Worm (Caenorhabditis elegans) whole organism, L2 larva: ENCODE results near the gene C14A11.6.
A peak's percentile ranks its signal among the peaks of the same experiment; 100 is the strongest.

Source experiments
- C34F6.9 ChIP-seq: fragments of 150-350 bp; optimal IDR thresholded peaks from 2 replicates; lab custom pipeline; 2014; ENCODE audit warnings: missing biosample characterization, missing genetic modification characterization
- R02D3.7 ChIP-seq: fragments of 150-350 bp; optimal IDR thresholded peaks from 2 replicates; lab custom pipeline; 2014; ENCODE audit warnings: missing biosample characterization, missing genetic modification characterization
- Y55F3AM.14 ChIP-seq: fragments of 200-800 bp; sonication (Bioruptor generic); optimal IDR thresholded peaks from 2 replicates; lab custom pipeline; 2018; ENCODE audit warnings: mild to moderate bottlenecking, missing genetic modification characterization, missing compliant biosample characterization
- ZK546.5 ChIP-seq: sonication (generic microtip); optimal IDR thresholded peaks from 2 replicates; lab custom pipeline; 2017; ENCODE audit warnings: missing biosample characterization, missing genetic modification characterization
- ceh-82 ChIP-seq: fragments of 150-350 bp; optimal IDR thresholded peaks from 2 replicates; lab custom pipeline; 2014; ENCODE audit warnings: missing biosample characterization, missing genetic modification characterization
- dmd-4 ChIP-seq: sonication (generic microtip); optimal IDR thresholded peaks from 2 replicates; lab custom pipeline; 2017; ENCODE audit warnings: missing biosample characterization, missing genetic modification characterization
- egl-27 ChIP-seq: sonication (generic microtip); optimal IDR thresholded peaks from 3 replicates; lab custom pipeline; 2017; ENCODE audit warnings: missing biosample characterization, missing genetic modification reagents, missing genetic modification characterization
- elt-3 ChIP-seq: sonication (generic microtip); optimal IDR thresholded peaks from 2 replicates; lab custom pipeline; 2017; ENCODE audit warnings: missing biosample characterization, missing genetic modification characterization
- fos-1 ChIP-seq: fragments of 150-350 bp; optimal IDR thresholded peaks from 2 replicates; lab custom pipeline; 2014; ENCODE audit warnings: missing biosample characterization, missing genetic modification characterization
- lin-11 ChIP-seq: fragments of 150-350 bp; sonication (generic microtip); optimal IDR thresholded peaks from 2 replicates; lab custom pipeline; 2014; ENCODE audit warnings: missing biosample characterization, missing genetic modification characterization, inconsistent platforms, mixed read lengths
- lin-13 ChIP-seq: fragments of 150-350 bp; optimal IDR thresholded peaks from 2 replicates; lab custom pipeline; 2014; ENCODE audit warnings: missing biosample characterization, missing genetic modification reagents, missing genetic modification characterization
- mab-5 ChIP-seq: fragments of 150-350 bp; optimal IDR thresholded peaks from 2 replicates; lab custom pipeline; 2014; ENCODE audit warnings: missing biosample characterization, missing genetic modification characterization
- nhr-10 ChIP-seq: sonication (generic microtip); optimal IDR thresholded peaks from 2 replicates; lab custom pipeline; 2017; ENCODE audit warnings: missing biosample characterization, missing genetic modification characterization
- nhr-11 ChIP-seq: fragments of 150-350 bp; optimal IDR thresholded peaks from 2 replicates; lab custom pipeline; 2014; ENCODE audit warnings: missing biosample characterization, missing genetic modification characterization
- nhr-12 ChIP-seq: fragments of 150-350 bp; optimal IDR thresholded peaks from 2 replicates; lab custom pipeline; 2014; ENCODE audit warnings: missing biosample characterization, missing genetic modification characterization
- nhr-129 ChIP-seq: fragments of 150-350 bp; optimal IDR thresholded peaks from 2 replicates; lab custom pipeline; 2014; ENCODE audit warnings: missing biosample characterization, missing genetic modification characterization
- nhr-23 ChIP-seq: fragments of 150-350 bp; optimal IDR thresholded peaks from 2 replicates; lab custom pipeline; 2014; ENCODE audit warnings: missing biosample characterization, missing genetic modification reagents, missing genetic modification characterization
- nhr-237 ChIP-seq: fragments of 150-350 bp; optimal IDR thresholded peaks from 2 replicates; lab custom pipeline; 2014; ENCODE audit warnings: missing biosample characterization, missing genetic modification characterization
- nhr-25 ChIP-seq: fragments of 150-350 bp; sonication (generic microtip); optimal IDR thresholded peaks from 3 replicates; lab custom pipeline; 2014; ENCODE audit warnings: missing biosample characterization, missing genetic modification characterization
- nhr-6 ChIP-seq: fragments of 150-350 bp; optimal IDR thresholded peaks from 2 replicates; lab custom pipeline; 2014; ENCODE audit warnings: missing biosample characterization, missing genetic modification characterization
- nhr-77 ChIP-seq: fragments of 150-350 bp; optimal IDR thresholded peaks from 2 replicates; lab custom pipeline; 2014; ENCODE audit warnings: missing biosample characterization, missing genetic modification characterization
- peb-1 ChIP-seq: fragments of 150-350 bp; optimal IDR thresholded peaks from 2 replicates; lab custom pipeline; 2014; ENCODE audit warnings: missing biosample characterization, missing genetic modification characterization
- sma-3 ChIP-seq: sonication (generic microtip); optimal IDR thresholded peaks from 2 replicates; lab custom pipeline; 2016; ENCODE audit warnings: missing genetic modification reagents, missing genetic modification characterization, missing compliant biosample characterization
- sma-9 ChIP-seq, 2 experiments: fragments of 150-350 bp in 1 of 2; sonication (generic microtip) in 1 of 2; optimal IDR thresholded peaks; 2 replicates each; lab custom pipeline; 2014 to 2016; ENCODE audit warnings: missing genetic modification characterization in 2 of 2, mild to moderate bottlenecking in 1 of 2, missing biosample characterization in 1 of 2, missing compliant biosample characterization in 1 of 2, missing genetic modification reagents in 1 of 2, moderate library complexity in 1 of 2
- snpc-4 ChIP-seq: fragments of 150-350 bp; optimal IDR thresholded peaks from 2 replicates; lab custom pipeline; 2014; ENCODE audit warnings: missing biosample characterization, missing genetic modification characterization
- unc-55 ChIP-seq: fragments of 150-350 bp; sonication (generic microtip); optimal IDR thresholded peaks from 3 replicates; lab custom pipeline; 2014; ENCODE audit warnings: missing biosample characterization, missing genetic modification reagents, missing genetic modification characterization
- zag-1 ChIP-seq: fragments of 150-350 bp; optimal IDR thresholded peaks from 2 replicates; lab custom pipeline; 2014; ENCODE audit warnings: missing biosample characterization, missing genetic modification characterization
- ztf-11 ChIP-seq: sonication (generic microtip); optimal IDR thresholded peaks from 2 replicates; lab custom pipeline; 2017; ENCODE audit warnings: missing biosample characterization, missing genetic modification characterization
- ztf-4 ChIP-seq: fragments of 150-350 bp; optimal IDR thresholded peaks from 2 replicates; lab custom pipeline; 2014; ENCODE audit warnings: missing biosample characterization, missing genetic modification characterization

The C14A11.6 gene

ce11 chrX:2840287-2840686, 26.3 kb upstream of the C14A11.6 start, which contains the start of gene Y71H10B.1:
Y71H10B.1 (minus strand) TSS chrX:2840292.
- TF ChIP-seq nhr-25 (tag; lab: Kevin White, UChicago) = peak; percentile 7
- TF ChIP-seq C34F6.9 (tag; lab: Kevin White, UChicago) = peak; percentile 21
- no peak for TF ChIP-seq snpc-4

ce11 chrX:2838619-2839018, 24.7 kb upstream of the C14A11.6 start:
- TF ChIP-seq fos-1 (peak; percentile 82), unc-55 (GFP tag; lab: Kevin White, UChicago) (no peak), sma-9 (GFP tag; optimal IDR thresholded peaks at IDR 0.05; lab: Kevin White, UChicago) (peak; percentile 23), sma-9 (tag; optimal IDR thresholded peaks at IDR 0.05; lab: Kevin White, UChicago) (no peak)

- TF ChIP-seq ztf-11 (tag; lab: Kevin White, UChicago) = no peak
- TF ChIP-seq, all 48 proteins: peak for 0
Observed at ce11 chrX:2837477-2837876, 23.5 kb upstream of the C14A11.6 start.

ce11 chrX:2836770-2837169, 22.8 kb upstream of the C14A11.6 start:
- TF ChIP-seq lin-11 (tag; lab: Kevin White, UChicago) (no peak), nhr-10 (tag; lab: Kevin White, UChicago) (no peak), Y55F3AM.14 (GFP tag; lab: Kevin White, UChicago) (no peak), R02D3.7 (tag; lab: Kevin White, UChicago) (no peak), nhr-129 (tag; lab: Kevin White, UChicago) (no peak), nhr-23 (tag; lab: Kevin White, UChicago) (no peak), dmd-4 (tag; lab: Kevin White, UChicago) (no peak), lin-13 (GFP tag; lab: Kevin White, UChicago) (no peak), sma-9 (GFP tag; optimal IDR thresholded peaks at IDR 0.05; lab: Kevin White, UChicago) (peak; percentile 55), sma-9 (tag; optimal IDR thresholded peaks at IDR 0.05; lab: Kevin White, UChicago) (no peak), nhr-6 (no peak), fos-1 (peak; percentile 56), nhr-11 (tag; lab: Kevin White, UChicago) (no peak)

- TF ChIP-seq ztf-4 (tag; lab: Kevin White, UChicago) (no peak), peb-1 (tag; lab: Kevin White, UChicago) (no peak), ZK546.5 (no peak), sma-9 (GFP tag; optimal IDR thresholded peaks at IDR 0.05; lab: Kevin White, UChicago) (no peak), sma-9 (tag; optimal IDR thresholded peaks at IDR 0.05; lab: Kevin White, UChicago) (no peak), elt-3 (tag; lab: Kevin White, UChicago) (no peak), dmd-4 (tag; lab: Kevin White, UChicago) (no peak), nhr-77 (tag; lab: Kevin White, UChicago) (no peak), egl-27 (no peak), zag-1 (tag; lab: Kevin White, UChicago) (no peak), lin-11 (tag; lab: Kevin White, UChicago) (no peak), mab-5 (tag; lab: Kevin White, UChicago) (no peak)
- TF ChIP-seq, all 48 proteins: peak for 0
Observed at ce11 chrX:2827702-2828182, 13.8 kb upstream of the C14A11.6 start, which contains the start of gene ssr-2. ssr-2 (minus strand) TSS chrX:2827752.

- TF ChIP-seq snpc-4 (no peak), lin-11 (tag; lab: Kevin White, UChicago) (no peak), nhr-237 (tag; lab: Kevin White, UChicago) (no peak), ceh-82 (no peak)
Observed at ce11 chrX:2826337-2826736, 12.4 kb upstream of the C14A11.6 start.

ce11 chrX:2820148-2820547, 6.2 kb upstream of the C14A11.6 start, which contains the start of gene tsp-6:
tsp-6 (plus strand) TSS chrX:2820448.
- no peak for TF ChIP-seq nhr-12 (tag; lab: Kevin White, UChicago)
- TF ChIP-seq nhr-77 (tag; lab: Kevin White, UChicago) = no peak
- no peak for TF ChIP-seq ztf-4 (tag; lab: Kevin White, UChicago)
- TF ChIP-seq lin-13 (GFP tag; lab: Kevin White, UChicago) = no peak
- TF ChIP-seq sma-3 (GFP tag; lab: Kevin White, UChicago) = no peak
- no peak for TF ChIP-seq nhr-23 (tag; lab: Kevin White, UChicago)
